Worm (Caenorhabditis elegans): ENCODE measurements around the gene F39B3.3.

Gene F39B3.3

DNA sequence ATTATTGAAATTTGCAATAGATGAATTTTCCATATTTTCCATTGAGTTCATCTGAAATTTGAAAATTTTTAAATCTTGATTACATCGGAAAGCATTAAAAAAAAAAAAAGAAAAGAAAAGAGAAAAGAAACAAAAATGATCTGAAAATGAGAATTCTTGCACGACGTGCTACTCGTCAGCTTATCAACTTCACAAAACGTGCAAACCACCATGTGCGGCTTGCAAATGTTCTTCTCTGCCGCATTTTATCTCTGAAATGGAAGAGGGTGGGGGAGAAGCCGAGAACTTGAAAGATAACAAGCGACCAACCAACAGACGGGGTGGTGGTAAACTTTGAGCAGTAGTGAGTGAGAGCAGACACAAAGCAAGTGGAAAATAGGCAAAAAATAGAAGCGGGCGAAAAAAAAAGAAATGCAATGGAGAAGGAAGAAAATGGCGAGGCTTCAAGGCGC, 44.9 kb downstream of the F39B3.3 start, which contains the start of gene F31A3.3:
TSS of gene F31A3.3 (minus strand) at position 51 of the 452 bp plus-strand sequence.
- TF ChIP-seq Y95B8A.8 (GFP tag; IDR thresholded peaks at IDR 0.05) (no peak), dox-1 (GFP tag; IDR thresholded peaks at IDR 0.05) (0 out of 2 replicates have a peak, but pooled peaks have one; percentile 30), nhr-80 (tag; optimal IDR thresholded peaks at IDR 0.05) (peak; percentile 90)
